Worm (Caenorhabditis elegans) whole organism, mixed stage, embryonic: ENCODE measurements around the gene srh-258.

ENCODE experiments used
- bed-3 ChIP-seq: fragments of 200-800 bp; sonication (Bioruptor generic); optimal IDR thresholded peaks from 3 replicates; lab custom pipeline; 2018; ENCODE audit warnings: mild to moderate bottlenecking, missing genetic modification characterization, moderate library complexity, missing compliant biosample characterization
- ceh-39 ChIP-seq: fragments of 150-350 bp; optimal IDR thresholded peaks from 2 replicates; lab custom pipeline; 2014; ENCODE audit warnings: missing biosample characterization, missing genetic modification characterization
- ceh-43 ChIP-seq: fragments of 200-800 bp; sonication (Bioruptor generic); optimal IDR thresholded peaks from 2 replicates; lab custom pipeline; 2018; ENCODE audit warnings: mild to moderate bottlenecking, missing genetic modification characterization, moderate library complexity, missing compliant biosample characterization
- ceh-83 ChIP-seq: fragments of 200-800 bp; sonication (Bioruptor generic); optimal IDR thresholded peaks from 2 replicates; lab custom pipeline; 2018; ENCODE audit warnings: mild to moderate bottlenecking, missing genetic modification characterization, missing compliant biosample characterization
- ces-1 ChIP-seq: fragments of 150-350 bp; optimal IDR thresholded peaks from 2 replicates; lab custom pipeline; 2014; ENCODE audit warnings: missing biosample characterization, missing genetic modification reagents, missing genetic modification characterization
- cnd-1 ChIP-seq: fragments of 200-800 bp; sonication (Bioruptor generic); optimal IDR thresholded peaks from 2 replicates; lab custom pipeline; 2018; ENCODE audit warnings: mild to moderate bottlenecking, missing genetic modification characterization, missing compliant biosample characterization
- drap-1 ChIP-seq: fragments of 200-800 bp; sonication (Bioruptor generic); optimal IDR thresholded peaks from 3 replicates; lab custom pipeline; 2018; ENCODE audit warnings: mild to moderate bottlenecking, missing genetic modification characterization, missing compliant biosample characterization
- elt-1 ChIP-seq: sonication (generic microtip); optimal IDR thresholded peaks from 2 replicates; lab custom pipeline; 2017; ENCODE audit warnings: missing genetic modification characterization, mild to moderate bottlenecking, missing compliant biosample characterization, antibody characterized with exemption, moderate library complexity, borderline replicate concordance; ENCODE audit not compliant: insufficient read depth
- elt-3 ChIP-seq: fragments of 150-350 bp; optimal IDR thresholded peaks from 2 replicates; lab custom pipeline; 2014; ENCODE audit warnings: missing biosample characterization, missing genetic modification characterization
- ham-2 ChIP-seq: fragments of 200-800 bp; sonication (Bioruptor generic); optimal IDR thresholded peaks from 2 replicates; lab custom pipeline; 2018; ENCODE audit warnings: mild to moderate bottlenecking, missing genetic modification characterization, missing compliant biosample characterization
- hlh-1 ChIP-seq: fragments of 150-350 bp; optimal IDR thresholded peaks from 2 replicates; lab custom pipeline; 2014; ENCODE audit warnings: missing biosample characterization, missing genetic modification reagents, missing genetic modification characterization
- lin-32 ChIP-seq: fragments of 200-800 bp; sonication (Bioruptor generic); optimal IDR thresholded peaks from 2 replicates; lab custom pipeline; 2018; ENCODE audit warnings: mild to moderate bottlenecking, missing genetic modification characterization, missing compliant biosample characterization
- lsy-2 ChIP-seq: fragments of 150-350 bp; optimal IDR thresholded peaks from 2 replicates; lab custom pipeline; 2014; ENCODE audit warnings: missing biosample characterization, missing genetic modification characterization
- mab-5 ChIP-seq: fragments of 150-350 bp; optimal IDR thresholded peaks from 2 replicates; lab custom pipeline; 2014; ENCODE audit warnings: missing biosample characterization, missing genetic modification characterization
- mep-1 ChIP-seq: fragments of 150-350 bp; optimal IDR thresholded peaks from 2 replicates; lab custom pipeline; 2017; ENCODE audit warnings: missing biosample characterization, missing genetic modification reagents, missing genetic modification characterization, inconsistent platforms
- mls-2 ChIP-seq: sonication (generic microtip); optimal IDR thresholded peaks from 2 replicates; lab custom pipeline; 2016; ENCODE audit warnings: mild to moderate bottlenecking, missing genetic modification characterization, moderate library complexity, missing compliant biosample characterization
- nhr-12 ChIP-seq: fragments of 150-350 bp; optimal IDR thresholded peaks from 2 replicates; lab custom pipeline; 2014; ENCODE audit warnings: missing biosample characterization, missing genetic modification characterization
- nhr-237 ChIP-seq: fragments of 150-350 bp; optimal IDR thresholded peaks from 2 replicates; lab custom pipeline; 2014; ENCODE audit warnings: missing biosample characterization, missing genetic modification characterization
- nhr-28 ChIP-seq: fragments of 150-350 bp; optimal IDR thresholded peaks from 2 replicates; lab custom pipeline; 2014; ENCODE audit warnings: missing biosample characterization, missing genetic modification characterization
- pha-4 ChIP-seq: fragments of 150-350 bp; optimal IDR thresholded peaks from 2 replicates; lab custom pipeline; 2018; ENCODE audit warnings: missing biosample characterization, missing genetic modification reagents, missing genetic modification characterization
- sem-2 ChIP-seq: fragments of 200-800 bp; sonication (Bioruptor generic); optimal IDR thresholded peaks from 2 replicates; lab custom pipeline; 2018; ENCODE audit warnings: mild to moderate bottlenecking, missing genetic modification characterization, missing compliant biosample characterization
- snpc-4 ChIP-seq: fragments of 150-350 bp; optimal IDR thresholded peaks from 2 replicates; lab custom pipeline; 2014; ENCODE audit warnings: missing biosample characterization, missing genetic modification characterization
- sptf-1 ChIP-seq: sonication (generic microtip); optimal IDR thresholded peaks from 2 replicates; lab custom pipeline; 2017; ENCODE audit warnings: mild to moderate bottlenecking, missing genetic modification characterization, moderate library complexity, missing compliant biosample characterization
- unc-39 ChIP-seq: fragments of 150-350 bp; optimal IDR thresholded peaks from 2 replicates; lab custom pipeline; 2014; ENCODE audit warnings: missing biosample characterization, missing genetic modification characterization
- unc-62 ChIP-seq: fragments of 150-350 bp; optimal IDR thresholded peaks from 2 replicates; lab custom pipeline; 2014; ENCODE audit warnings: missing biosample characterization, missing genetic modification reagents, missing genetic modification characterization
- zip-8 ChIP-seq: fragments of 150-350 bp; optimal IDR thresholded peaks from 2 replicates; lab custom pipeline; 2014; ENCODE audit warnings: missing biosample characterization, missing genetic modification characterization
- ztf-11 ChIP-seq: fragments of 150-350 bp; optimal IDR thresholded peaks from 2 replicates; lab custom pipeline; 2014; ENCODE audit warnings: missing biosample characterization, missing genetic modification characterization

The srh-258 gene

ce11 chrV:15394906-15395305 lies 10.1 kb upstream of the srh-258 start, which contains the start of gene T06E6.1:
TSS of gene T06E6.1 (minus strand) at chrV:15394961.
- TF ChIP-seq ceh-83 (no peak), drap-1 (GFP tag; lab: Kevin White, UChicago) (no peak), nhr-28 (tag; lab: Kevin White, UChicago) (no peak), unc-62 (GFP tag; lab: Kevin White, UChicago) (no peak)

ce11 chrV:15395347-15395746 lies 9.6 kb upstream of the srh-258 start, which contains the start of gene cyb-3:
TSS of gene cyb-3 (plus strand) at chrV:15395696.
- TF ChIP-seq ztf-11 (tag; lab: Kevin White, UChicago) (no peak), elt-1 (tag; lab: Kevin White, UChicago) (no peak), lsy-2 (peak; percentile 57)

- no peak for TF ChIP-seq nhr-28 (tag; lab: Kevin White, UChicago)
- no peak for TF ChIP-seq pha-4 (tag; lab: Kevin White, UChicago)
- no peak for TF ChIP-seq ceh-39 (tag; lab: Kevin White, UChicago)
- no peak for TF ChIP-seq cnd-1
- TF ChIP-seq unc-39 (tag; lab: Kevin White, UChicago) = no peak
- TF ChIP-seq mls-2 (tag; lab: Kevin White, UChicago) = no peak
- TF ChIP-seq elt-3 (tag; lab: Kevin White, UChicago) = no peak
- TF ChIP-seq elt-1 (tag; lab: Kevin White, UChicago) = no peak
- TF ChIP-seq mab-5 (tag; lab: Kevin White, UChicago) = no peak
- TF ChIP-seq nhr-237 (tag; lab: Kevin White, UChicago) = no peak
- TF ChIP-seq ceh-83 = no peak
- no peak for TF ChIP-seq ztf-11 (tag; lab: Kevin White, UChicago)
- no peak for TF ChIP-seq sem-2
- TF ChIP-seq bed-3 (GFP tag; lab: Kevin White, UChicago) = no peak
Measured at ce11 chrV:15397139-15397538, 7.8 kb upstream of the srh-258 start.

- TF ChIP-seq pha-4 (tag; lab: Kevin White, UChicago) = no peak
- no peak for TF ChIP-seq snpc-4 (tag; lab: Kevin White, UChicago)
- TF ChIP-seq nhr-28 (tag; lab: Kevin White, UChicago) = no peak
- no peak for TF ChIP-seq nhr-237 (tag; lab: Kevin White, UChicago)
- TF ChIP-seq ces-1 = no peak
- TF ChIP-seq drap-1 (GFP tag; lab: Kevin White, UChicago) = no peak
- TF ChIP-seq cnd-1 = no peak
- TF ChIP-seq ceh-43 (GFP tag; lab: Kevin White, UChicago) = no peak
- TF ChIP-seq mls-2 (tag; lab: Kevin White, UChicago) = no peak
- TF ChIP-seq mep-1 (tag; lab: Kevin White, UChicago) = no peak
- TF ChIP-seq, all 35 proteins: peak for 0
Measured at ce11 chrV:15398728-15399127, 6.2 kb upstream of the srh-258 start, which contains the start of gene fbxa-199. TSS of gene fbxa-199 (minus strand) at chrV:15398828.

ce11 chrV:15399691-15400377 lies 5.1 kb upstream of the srh-258 start, which contains the start of the genes T06E6.15 and sri-7:
TSS of gene T06E6.15 (minus strand) at chrV:15399791.
TSS of gene sri-7 (plus strand) at chrV:15400327.
- TF ChIP-seq ces-1 (no peak), unc-62 (GFP tag; lab: Kevin White, UChicago) (no peak), unc-39 (tag; lab: Kevin White, UChicago) (no peak)

ce11 chrV:15401856-15402314 lies 3.1 kb upstream of the srh-258 start, which contains the start of gene fbxa-135:
TSS of gene fbxa-135 (plus strand) at chrV:15402264.
- no peak for TF ChIP-seq mep-1 (tag; lab: Kevin White, UChicago)
- TF ChIP-seq zip-8 = no peak
- TF ChIP-seq elt-1 (tag; lab: Kevin White, UChicago) = no peak
- TF ChIP-seq mls-2 (tag; lab: Kevin White, UChicago) = no peak
- no peak for TF ChIP-seq ceh-43 (GFP tag; lab: Kevin White, UChicago)
- TF ChIP-seq pha-4 (tag; lab: Kevin White, UChicago) = no peak
- TF ChIP-seq drap-1 (GFP tag; lab: Kevin White, UChicago) = no peak
- TF ChIP-seq bed-3 (GFP tag; lab: Kevin White, UChicago) = no peak
- TF ChIP-seq ceh-83 = no peak

- TF ChIP-seq cnd-1 (no peak), nhr-12 (tag; lab: Kevin White, UChicago) (no peak), sptf-1 (tag; lab: Kevin White, UChicago) (no peak), pha-4 (tag; lab: Kevin White, UChicago) (no peak), bed-3 (GFP tag; lab: Kevin White, UChicago) (no peak), mep-1 (tag; lab: Kevin White, UChicago) (no peak), lin-32 (GFP tag; lab: Kevin White, UChicago) (no peak), elt-3 (tag; lab: Kevin White, UChicago) (no peak), ces-1 (no peak), mls-2 (tag; lab: Kevin White, UChicago) (no peak), hlh-1 (no peak), unc-62 (GFP tag; lab: Kevin White, UChicago) (no peak), ceh-83 (no peak), ham-2 (no peak)
Measured at ce11 chrV:15406928-15407327, 2.0 kb downstream of the srh-258 start, which contains the start of gene srh-257. TSS of gene srh-257 (plus strand) at chrV:15407228.
